Fruit fly (Drosophila melanogaster) Kc167 (cell line): ENCODE results near the gene scpr-B.

Experiments used
- Myc ChIP-seq: fragments of >200 bp; optimal IDR thresholded peaks from 2 replicates; lab custom pipeline; 2017; ENCODE audit warnings: missing external identifiers
- Sin3A ChIP-seq: fragments of >200 bp; optimal IDR thresholded peaks from 2 replicates; lab custom pipeline; 2018; ENCODE audit warnings: missing external identifiers
- h ChIP-seq: fragments of >200 bp; optimal IDR thresholded peaks from 3 replicates; lab custom pipeline; 2018; ENCODE audit warnings: missing external identifiers
- insv ChIP-seq: fragments of >200 bp; optimal IDR thresholded peaks from 3 replicates; lab custom pipeline; 2018; ENCODE audit warnings: missing external identifiers
- psq ChIP-seq: fragments of >200 bp; optimal IDR thresholded peaks from 2 replicates; lab custom pipeline; 2017; ENCODE audit warnings: missing external identifiers
- ttk ChIP-seq: sonication (Bioruptor generic); optimal IDR thresholded peaks from 2 replicates; lab custom pipeline; 2017; ENCODE audit warnings: missing external identifiers

Gene scpr-B

DNA sequence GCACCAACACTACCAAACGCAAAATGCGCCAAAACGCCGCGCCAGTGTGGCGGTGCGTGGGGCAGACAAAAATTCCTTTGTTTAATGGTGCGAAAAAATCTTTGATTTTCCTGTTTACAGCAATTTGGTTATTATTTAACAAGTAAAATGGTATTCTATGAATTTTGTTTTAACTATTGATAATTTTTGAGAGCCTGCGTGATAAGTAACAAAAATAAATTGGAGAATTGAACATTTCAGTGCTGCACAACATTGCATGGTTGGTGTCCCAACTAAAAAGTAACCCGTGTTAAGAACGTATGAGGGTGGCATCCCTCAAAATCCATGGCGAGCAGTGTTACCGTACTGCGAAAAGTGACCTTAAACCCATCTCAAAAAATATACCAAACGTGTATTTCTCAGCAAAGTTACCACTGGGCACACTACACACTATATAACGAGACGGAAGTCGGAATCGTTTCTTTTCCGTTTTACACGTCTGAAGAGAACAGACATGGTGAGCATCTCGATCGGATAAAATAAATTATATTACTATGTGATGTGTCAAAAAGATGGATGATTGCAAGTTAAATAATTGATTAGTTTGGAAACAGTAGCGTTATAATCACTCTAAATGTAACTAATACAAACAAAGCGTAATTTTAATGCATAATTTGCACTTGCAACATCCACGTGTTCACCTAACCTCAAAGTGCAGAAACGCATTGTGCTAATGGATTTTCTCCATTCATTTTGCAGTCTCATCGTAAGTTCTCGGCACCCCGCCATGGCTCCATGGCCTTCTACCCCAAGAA, 19.2 kb downstream of the scpr-B start, which contains the start of the genes CG6693 and RpL3:
Gene CG6693, minus strand, starts transcription at position 203 of the 794 bp plus-strand sequence.
Gene RpL3, plus strand, starts transcription at position 458 of the 794 bp plus-strand sequence.
- no peak for TF ChIP-seq h
- TF ChIP-seq ttk (lab: Kevin White, UChicago): no peak
- TF ChIP-seq Sin3A (lab: Kevin White, UChicago): no peak
- TF ChIP-seq psq (lab: Kevin White, UChicago): no peak
- no peak for TF ChIP-seq insv
- no peak for TF ChIP-seq Myc (lab: Kevin White, UChicago)

DNA sequence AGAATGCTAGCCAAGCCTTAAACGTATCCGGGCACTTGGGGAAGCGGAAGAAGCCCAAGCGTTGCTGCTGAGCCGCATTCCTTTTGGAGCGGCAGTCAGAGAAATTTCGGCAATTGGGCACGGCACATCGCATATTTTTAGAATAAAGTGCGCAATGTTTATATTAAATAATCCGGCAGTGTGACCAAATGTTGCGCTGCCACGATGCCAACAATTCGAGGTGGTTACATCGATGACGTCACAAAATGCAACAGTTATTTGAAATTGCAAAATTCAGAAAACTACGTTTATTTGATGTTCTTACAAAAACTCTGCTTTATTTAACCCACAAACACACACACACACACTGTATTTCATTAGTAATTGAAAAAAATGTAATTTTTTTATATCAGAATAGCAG, 20.9 kb downstream of the scpr-B start, which contains the start of gene CG6689:
Gene CG6689, minus strand, starts transcription at position 182 of the 400 bp plus-strand sequence.
- no peak for TF ChIP-seq psq (lab: Kevin White, UChicago)
- TF ChIP-seq insv: no peak

DNA sequence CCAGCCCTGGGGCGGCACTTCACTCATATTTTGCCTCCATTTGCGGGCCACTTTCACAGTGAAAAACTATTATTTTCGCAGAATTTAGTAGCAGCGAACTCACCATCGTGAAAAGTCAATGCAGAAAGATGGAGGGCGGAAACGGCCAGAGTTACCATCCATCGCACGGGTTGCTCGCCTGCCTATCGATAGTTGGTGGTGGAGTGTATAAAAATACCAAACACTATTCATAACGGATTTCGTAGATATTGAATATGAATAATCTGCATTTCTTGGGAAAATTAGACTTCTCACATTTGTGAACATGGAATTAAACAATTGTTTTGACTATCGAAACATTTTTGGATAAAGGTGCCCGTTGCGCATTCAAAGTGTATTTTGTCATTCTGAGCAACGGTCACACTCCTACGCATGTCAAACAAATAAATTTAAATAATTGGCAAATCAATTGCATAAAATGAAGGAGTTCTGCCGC, 24.6 kb downstream of the scpr-B start, which contains the start of the genes RpS25 and CG4820:
Gene RpS25, minus strand, starts transcription at position 132 of the 475 bp plus-strand sequence.
Gene CG4820, plus strand, starts transcription at position 380 of the 475 bp plus-strand sequence.
- TF ChIP-seq psq (lab: Kevin White, UChicago): no peak
- TF ChIP-seq Myc (lab: Kevin White, UChicago): no peak
- no peak for TF ChIP-seq h
- TF ChIP-seq ttk (lab: Kevin White, UChicago): no peak
- TF ChIP-seq Sin3A (lab: Kevin White, UChicago): no peak
- no peak for TF ChIP-seq insv

DNA sequence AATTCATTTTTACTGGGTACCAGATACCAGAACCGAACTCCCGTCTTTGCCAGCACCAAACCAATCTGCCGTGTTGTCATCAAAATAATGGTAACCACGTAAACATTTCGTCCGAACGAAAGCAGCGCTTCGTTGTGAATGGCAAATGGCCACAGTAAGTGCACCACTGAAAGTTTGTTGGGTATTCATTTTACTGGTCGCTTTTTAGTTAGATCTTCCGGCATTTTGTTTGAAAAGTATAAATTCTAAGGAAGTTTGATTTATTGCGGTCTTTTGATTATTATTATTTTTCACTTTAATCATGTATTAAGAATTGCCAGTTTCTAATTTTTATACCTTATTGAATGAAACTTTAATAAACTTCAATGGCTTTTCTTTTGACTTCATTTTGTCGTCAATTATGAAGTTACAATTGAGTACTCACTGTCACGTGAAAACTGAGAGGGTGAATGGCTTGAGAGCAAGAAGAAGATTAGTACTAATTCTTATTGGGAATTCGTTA, 26.3 kb downstream of the scpr-B start, which contains the start of gene ZnT86D:
Gene ZnT86D, minus strand, starts transcription at position 91 of the 502 bp plus-strand sequence.
- TF ChIP-seq h: no peak
- no peak for TF ChIP-seq ttk (lab: Kevin White, UChicago)
- TF ChIP-seq psq (lab: Kevin White, UChicago): no peak
- TF ChIP-seq insv: no peak
- no peak for TF ChIP-seq Myc (lab: Kevin White, UChicago)
- TF ChIP-seq Sin3A (lab: Kevin White, UChicago): no peak

DNA sequence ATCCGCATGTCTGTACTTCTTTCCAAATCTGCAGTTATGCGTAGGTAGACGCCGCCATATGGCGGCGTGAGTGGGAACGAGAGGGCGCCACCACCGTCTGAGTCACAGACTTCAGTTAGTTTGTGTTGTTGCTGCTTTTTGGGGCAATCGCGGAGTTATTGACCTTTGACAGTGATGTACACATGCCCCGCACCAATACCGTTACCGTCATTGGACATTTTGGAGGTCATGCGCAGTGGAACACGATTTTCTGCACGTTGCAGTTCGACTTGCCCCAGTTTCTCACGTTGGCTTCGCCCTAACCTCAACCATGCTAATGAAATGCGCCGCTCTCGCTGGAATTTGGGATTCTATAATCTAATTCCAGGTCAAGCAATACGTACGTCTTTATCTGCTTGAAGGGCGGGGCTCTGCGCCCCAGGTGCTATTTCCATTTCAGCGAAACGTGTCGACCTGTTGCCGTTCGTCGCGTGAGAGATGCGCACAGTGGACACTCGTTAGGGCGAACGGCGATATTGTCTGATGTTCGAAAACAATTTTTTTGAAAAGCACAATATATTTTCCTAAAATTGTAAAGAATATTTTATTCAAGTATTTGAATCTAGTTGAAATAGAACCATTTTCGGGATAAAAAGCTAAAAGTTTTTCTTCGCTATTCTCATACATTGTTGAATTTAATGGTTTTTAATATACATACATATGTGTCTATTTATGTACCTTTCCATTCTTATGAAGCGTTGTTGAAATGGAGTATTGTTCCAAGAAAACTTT, 29.3 kb downstream of the scpr-B start:
- TF ChIP-seq Myc (lab: Kevin White, UChicago): no peak
- no peak for TF ChIP-seq Sin3A (lab: Kevin White, UChicago)
- TF ChIP-seq insv: no peak
- TF ChIP-seq h: no peak
- TF ChIP-seq psq (lab: Kevin White, UChicago): no peak
- no peak for TF ChIP-seq ttk (lab: Kevin White, UChicago)

DNA sequence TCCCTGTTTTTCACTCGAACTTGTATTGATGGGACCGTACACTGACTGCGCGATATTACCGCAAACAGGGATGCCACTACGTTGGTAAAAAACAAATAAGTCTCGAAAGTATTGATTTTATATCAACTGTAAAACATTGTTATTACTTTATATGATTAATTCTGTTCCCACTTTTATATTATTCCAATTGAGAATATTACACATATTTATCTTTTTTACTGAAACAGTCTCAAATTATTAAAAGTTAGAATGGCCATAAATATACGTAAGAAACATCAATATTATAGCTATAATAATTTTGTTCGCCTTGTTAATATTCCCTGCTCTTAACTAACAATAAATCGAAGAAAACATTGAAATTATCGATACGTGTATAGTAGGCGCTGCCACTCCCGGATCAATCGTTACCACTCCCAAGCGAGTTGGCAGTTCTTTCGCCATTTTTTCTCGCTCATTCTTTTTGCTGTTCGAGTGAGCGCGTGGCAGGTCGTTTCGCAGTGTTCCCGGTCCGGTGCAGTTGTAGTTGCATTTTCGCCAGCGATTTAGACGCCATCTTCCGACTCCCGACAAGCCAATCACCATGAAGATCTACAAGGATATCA, 30.9 kb downstream of the scpr-B start, which contains the start of the genes SdhC and Tctp:
Gene SdhC, minus strand, starts transcription at position 49 of the 602 bp plus-strand sequence.
Gene Tctp, plus strand, starts transcription at position 447 of the 602 bp plus-strand sequence.
- TF ChIP-seq ttk (lab: Kevin White, UChicago) (no peak), h (no peak), psq (lab: Kevin White, UChicago) (no peak), Myc (lab: Kevin White, UChicago) (no peak)

DNA sequence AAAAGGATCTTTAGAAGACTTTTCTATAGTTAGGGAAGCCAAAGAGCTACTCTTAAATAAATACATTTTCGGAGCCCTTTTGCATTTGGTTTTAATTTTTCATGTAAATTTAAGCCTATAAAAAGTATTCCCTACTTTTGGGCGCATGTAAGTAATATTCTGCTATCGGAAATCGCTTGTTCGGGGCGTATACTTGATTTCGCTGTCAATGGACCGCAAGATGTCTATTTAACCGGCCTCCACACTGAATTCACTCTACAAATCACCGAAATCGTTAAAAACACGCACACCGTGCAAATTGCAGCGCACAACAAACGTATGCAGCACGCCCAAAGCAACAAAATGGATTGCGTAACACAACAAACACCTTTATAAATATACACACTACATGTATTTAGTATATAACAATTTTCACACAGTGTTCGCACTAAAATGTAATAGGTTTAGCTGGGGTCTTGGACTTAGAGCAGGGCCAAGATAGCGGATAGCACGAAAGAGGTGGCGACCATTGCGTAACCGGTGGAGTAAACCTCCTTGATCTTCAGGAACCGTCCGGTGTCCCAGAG, 31.9 kb downstream of the scpr-B start:
- TF ChIP-seq h: no peak
- no peak for TF ChIP-seq ttk (lab: Kevin White, UChicago)
- TF ChIP-seq Sin3A (lab: Kevin White, UChicago): no peak
- TF ChIP-seq psq (lab: Kevin White, UChicago): no peak
- TF ChIP-seq insv: no peak
- no peak for TF ChIP-seq Myc (lab: Kevin White, UChicago)

DNA sequence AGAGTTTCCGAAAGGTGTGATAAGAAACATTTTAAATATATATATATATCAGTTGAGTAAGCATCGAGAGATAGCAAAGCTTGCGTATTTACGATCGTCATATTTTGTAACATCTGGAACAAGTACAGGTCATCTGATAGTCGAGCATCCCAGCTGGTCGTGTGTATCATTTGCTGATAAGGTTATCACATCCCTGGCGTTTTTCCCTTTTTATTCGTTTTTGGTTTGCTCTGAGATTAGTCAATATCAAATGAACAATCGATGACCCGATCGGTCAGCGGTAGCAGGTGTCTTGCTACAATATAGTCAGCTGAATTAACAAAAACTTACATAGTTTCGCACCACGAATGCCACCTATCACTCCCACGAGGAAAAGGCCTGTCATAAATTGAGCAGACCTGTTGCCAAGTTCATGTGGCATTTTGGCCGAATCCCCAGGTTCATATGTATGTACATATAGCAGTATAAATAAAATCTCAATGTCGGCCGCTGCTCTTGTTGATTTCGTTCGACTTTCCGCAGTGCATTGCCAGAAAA, 39.8 kb downstream of the scpr-B start:
- TF ChIP-seq Myc (lab: Kevin White, UChicago): no peak
- TF ChIP-seq psq (lab: Kevin White, UChicago): no peak
- TF ChIP-seq insv: no peak
- no peak for TF ChIP-seq Sin3A (lab: Kevin White, UChicago)
- TF ChIP-seq h: no peak
- no peak for TF ChIP-seq ttk (lab: Kevin White, UChicago)

DNA sequence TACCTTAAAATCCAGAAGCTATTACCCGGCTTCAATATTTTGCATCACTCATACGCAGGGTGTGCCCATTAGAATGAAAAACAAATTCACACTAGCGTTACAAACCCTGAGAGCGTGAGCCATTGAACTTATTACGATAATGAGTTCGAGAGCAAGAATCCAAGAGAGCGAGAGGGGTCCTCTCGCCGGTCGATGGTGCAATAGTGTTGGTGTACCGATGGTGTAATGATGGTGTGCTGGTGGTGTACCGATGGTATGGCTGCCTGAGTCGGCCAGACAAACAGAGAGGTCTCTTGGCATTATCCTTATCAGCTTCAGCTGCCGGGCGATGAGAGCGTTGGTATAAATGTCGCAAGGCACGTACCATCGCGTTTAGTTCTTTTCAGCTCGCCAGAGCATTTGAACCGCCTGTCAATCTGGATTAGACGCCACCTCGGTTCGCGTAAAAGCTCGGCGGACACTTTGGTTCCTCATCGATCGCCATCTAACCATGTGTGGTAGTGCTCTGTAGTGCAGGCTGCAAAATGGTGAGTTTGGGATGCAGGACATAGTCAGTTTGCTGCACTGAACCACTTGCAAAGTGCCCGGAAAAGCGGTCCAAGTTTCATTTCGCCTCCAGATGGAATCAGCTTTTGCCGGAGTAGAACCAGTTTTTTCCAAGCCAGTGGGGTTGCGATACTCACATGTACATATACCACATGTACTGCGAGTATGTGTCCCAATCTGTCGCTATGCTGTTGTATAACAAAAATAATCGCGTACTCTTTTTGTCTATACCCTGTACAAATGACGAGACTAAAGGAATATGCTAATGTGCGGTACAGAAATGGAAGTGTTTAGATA, 40.5 kb downstream of the scpr-B start:
- TF ChIP-seq psq (lab: Kevin White, UChicago) (no peak), h (no peak)

DNA sequence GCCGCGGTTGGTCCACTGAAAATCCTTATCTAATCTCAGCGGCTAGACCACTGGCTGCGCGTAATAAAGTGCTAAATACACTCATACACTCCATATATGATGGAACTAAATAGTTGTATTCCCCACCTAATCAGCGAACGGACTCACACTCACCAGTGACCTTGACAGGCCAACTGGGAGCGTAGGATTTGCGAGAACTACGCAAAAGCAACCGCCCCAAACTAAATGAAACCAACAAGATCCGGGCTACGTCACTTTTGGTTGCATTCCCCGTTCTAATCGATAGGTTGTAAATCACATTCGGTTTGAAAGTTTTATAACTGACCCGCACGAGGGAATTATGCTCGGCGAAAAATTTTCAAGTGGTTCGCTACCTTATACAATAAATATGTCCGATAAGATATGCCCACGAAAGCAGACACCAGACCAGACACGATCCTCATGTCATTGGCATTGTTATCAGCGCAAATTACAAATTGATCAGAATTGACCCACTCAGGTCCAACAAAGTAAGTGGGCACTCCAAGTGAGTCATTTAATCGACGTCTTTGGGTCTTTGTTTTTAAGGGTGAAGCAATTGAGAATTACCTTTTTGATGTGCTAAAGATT, 41.5 kb downstream of the scpr-B start:
- TF ChIP-seq h (no peak), Myc (lab: Kevin White, UChicago) (no peak), insv (no peak), psq (lab: Kevin White, UChicago) (no peak), ttk (lab: Kevin White, UChicago) (no peak), Sin3A (lab: Kevin White, UChicago) (no peak)
